Fruit fly (Drosophila melanogaster): ENCODE measurements around the gene CG15743.
A peak's percentile ranks its signal among the peaks of the same experiment; 100 is the strongest.

Gene CG15743

DNA sequence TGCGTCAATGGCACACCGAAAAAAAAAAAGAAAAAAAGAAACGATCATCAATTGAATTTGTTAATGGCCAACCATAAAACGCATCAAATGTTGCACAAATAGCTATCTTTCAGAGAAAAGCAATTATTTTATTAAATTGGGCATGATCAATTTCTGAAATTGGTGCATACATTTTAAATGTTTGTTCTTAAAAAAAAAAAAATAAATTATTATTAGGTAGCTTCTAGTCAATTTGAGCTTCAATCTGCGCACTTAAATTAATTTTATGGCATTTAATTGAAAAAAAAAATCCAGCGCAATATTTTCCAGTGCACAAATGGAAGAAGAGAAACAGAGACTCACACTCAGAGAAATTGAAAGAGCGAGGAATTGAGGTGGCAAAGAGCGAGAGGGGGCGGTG is 37.6 kb downstream of the CG15743 start (continued):
- TF ChIP-seq Awh (GFP tag; IDR thresholded peaks at IDR 0.05), result peak; percentile 25; the same call in 1 of the 2 replicates
- no peak for TF ChIP-seq Elba2 (GFP tag; optimal IDR thresholded peaks at IDR 0.05)
- peak; percentile 59 for TF ChIP-seq ci (GFP tag; IDR thresholded peaks at IDR 0.05)
- TF ChIP-seq ab (GFP tag; optimal IDR thresholded peaks at IDR 0.05), result no peak
- TF ChIP-seq ase (GFP tag; IDR thresholded peaks at IDR 0.05), result peak; percentile 22; the same call in 1 of the 3 replicates
- no peak for TF ChIP-seq Stat92E (GFP tag; optimal IDR thresholded peaks at IDR 0.05)
- no peak for TF ChIP-seq danr (GFP tag; IDR thresholded peaks at IDR 0.05)
- peak; percentile 68 for TF ChIP-seq slp2 (GFP tag; optimal IDR thresholded peaks at IDR 0.05)
- peak; percentile 70 for TF ChIP-seq slbo (GFP tag; IDR thresholded peaks at IDR 0.05)
- no peak for TF ChIP-seq CG7987 (GFP tag; optimal IDR thresholded peaks at IDR 0.05)
- TF ChIP-seq zfh2 (GFP tag; optimal IDR thresholded peaks at IDR 0.05), result peak; percentile 79
- no peak for TF ChIP-seq CG7372 (GFP tag; IDR thresholded peaks at IDR 0.05)
- TF ChIP-seq amos (GFP tag; IDR thresholded peaks at IDR 0.05; ENCODE audit: partially characterized antibody), result no peak
- TF ChIP-seq so (GFP tag; IDR thresholded peaks at IDR 0.05), result 0 out of 3 replicates have a peak, but pooled peaks have one; percentile 36
- TF ChIP-seq Bteb2 (GFP tag; optimal IDR thresholded peaks at IDR 0.05), result peak; percentile 74
- TF ChIP-seq CG14965 (GFP tag; optimal IDR thresholded peaks at IDR 0.05; ENCODE audit: borderline replicate concordance), result no peak
- TF ChIP-seq CG12219 (GFP tag; optimal IDR thresholded peaks at IDR 0.05), result no peak
- TF ChIP-seq row (GFP tag; IDR thresholded peaks at IDR 0.05), result peak; percentile 69
- no peak for TF ChIP-seq dan (GFP tag; IDR thresholded peaks at IDR 0.05)
- 0 out of 3 replicates have a peak, but pooled peaks have one; percentile 18 for TF ChIP-seq zfh1 (GFP tag; IDR thresholded peaks at IDR 0.05)
- TF ChIP-seq luna (GFP tag; optimal IDR thresholded peaks at IDR 0.05), result peak; percentile 42
- no peak for TF ChIP-seq lov (optimal IDR thresholded peaks at IDR 0.05)
- TF ChIP-seq lov (GFP tag; IDR thresholded peaks at IDR 0.05), result no peak
- peak; percentile 11 for TF ChIP-seq Bdp1 (GFP tag; optimal IDR thresholded peaks at IDR 0.05)
- TF ChIP-seq Pdp1 (GFP tag; optimal IDR thresholded peaks at IDR 0.05), result peak; percentile 37 to 50
- TF ChIP-seq sim (GFP tag; IDR thresholded peaks at IDR 0.05), result no peak
- TF ChIP-seq Neu2 (GFP tag; optimal IDR thresholded peaks at IDR 0.05; ENCODE audit: borderline replicate concordance), result no peak
- TF ChIP-seq ind (GFP tag; optimal IDR thresholded peaks at IDR 0.05), result peak; percentile 68
- TF ChIP-seq CG7357 (GFP tag; IDR thresholded peaks at IDR 0.05), result no peak
- TF ChIP-seq CG10366 (GFP tag; IDR thresholded peaks at IDR 0.05), result peak; percentile 45; the same call in 1 of the 2 replicates
- peak; percentile 72 for TF ChIP-seq CG18619 (GFP tag; optimal IDR thresholded peaks at IDR 0.05)
- no peak for TF ChIP-seq tna (GFP tag; IDR thresholded peaks at IDR 0.05; ENCODE audit: partially characterized antibody)
- no peak for TF ChIP-seq CG1233 (GFP tag; optimal IDR thresholded peaks at IDR 0.05)
- TF ChIP-seq Nf-YA (GFP tag; IDR thresholded peaks at IDR 0.05), result no peak
- TF ChIP-seq ranshi (GFP tag; IDR thresholded peaks at IDR 0.05), result peak; percentile 44; the same call in 1 of the 2 replicates
- no peak for TF ChIP-seq fru (optimal IDR thresholded peaks at IDR 0.05)
- TF ChIP-seq run (tag; optimal IDR thresholded peaks at IDR 0.05), result peak; percentile 34
- peak; percentile 62 for TF ChIP-seq CG10209 (GFP tag; optimal IDR thresholded peaks at IDR 0.05)
- TF ChIP-seq Dll (GFP tag; IDR thresholded peaks at IDR 0.05; ENCODE audit: partially characterized antibody), result no peak
- TF ChIP-seq Fer2 (tag; optimal IDR thresholded peaks at IDR 0.05), result no peak
- TF ChIP-seq CG31365 (tag; optimal IDR thresholded peaks at IDR 0.05), result no peak
- TF ChIP-seq hkb (optimal IDR thresholded peaks at IDR 0.05), result no peak
- peak; percentile 71 for TF ChIP-seq hkb (GFP tag; IDR thresholded peaks at IDR 0.05)
- TF ChIP-seq Dek (tag; optimal IDR thresholded peaks at IDR 0.05), result peak; percentile 15
- peak; percentile 66 for TF ChIP-seq Mad (GFP tag; optimal IDR thresholded peaks at IDR 0.05)
- peak; percentile 48 for TF ChIP-seq CG1602 (GFP tag; optimal IDR thresholded peaks at IDR 0.05)
- TF ChIP-seq CG31388 (GFP tag; optimal IDR thresholded peaks at IDR 0.05), result peak; percentile 46
- TF ChIP-seq nerfin-1 (tag; optimal IDR thresholded peaks at IDR 0.05), result no peak
- TF ChIP-seq wor (GFP tag; IDR thresholded peaks at IDR 0.05), result peak; percentile 57; the same call in 1 of the 2 replicates
- TF ChIP-seq CG43689 (GFP tag; IDR thresholded peaks at IDR 0.05), result no peak
- no peak for TF ChIP-seq nom (GFP tag; optimal IDR thresholded peaks at IDR 0.05)
- no peak for TF ChIP-seq ara (GFP tag; IDR thresholded peaks at IDR 0.05)

Data from whole organism, embryonic.